Fruit fly (Drosophila melanogaster): ENCODE measurements around the gene MnM.

Gene MnM

dm6 chr3L:3197464-3197863, 19.1 kb upstream of the MnM start, which contains the start of gene CG14966 (continued):
- peak; percentile 9 for TF ChIP-seq jumu (GFP tag; optimal IDR thresholded peaks at IDR 0.05)
- peak; percentile 43 for TF ChIP-seq luna (GFP tag; optimal IDR thresholded peaks at IDR 0.05)
- peak; percentile 85 for TF ChIP-seq hbn (GFP tag; IDR thresholded peaks at IDR 0.05; ENCODE audit: partially characterized antibody)
- peak; percentile 2 for TF ChIP-seq CG7987 (GFP tag; optimal IDR thresholded peaks at IDR 0.05)
- TF ChIP-seq Deaf1 (tag; optimal IDR thresholded peaks at IDR 0.05): peak; percentile 0
- no peak for TF ChIP-seq CG8359 (GFP tag; optimal IDR thresholded peaks at IDR 0.05; ENCODE audit: borderline replicate concordance)
- 0 out of 2 replicates have a peak, but pooled peaks have one; percentile 16 for TF ChIP-seq CG14441 (GFP tag; IDR thresholded peaks at IDR 0.05)
- TF ChIP-seq CG13894 (tag; optimal IDR thresholded peaks at IDR 0.05): peak; percentile 58
- TF ChIP-seq CG33213 (GFP tag; optimal IDR thresholded peaks at IDR 0.05): peak; percentile 30
- TF ChIP-seq MESR4 (GFP tag; optimal IDR thresholded peaks at IDR 0.05): peak; percentile 62
- peak; percentile 84 to 98 for TF ChIP-seq crp (GFP tag; optimal IDR thresholded peaks at IDR 0.05)
- TF ChIP-seq CG17328 (GFP tag; IDR thresholded peaks at IDR 0.05): no peak
- TF ChIP-seq CG12155 (GFP tag; optimal IDR thresholded peaks at IDR 0.05): peak; percentile 32
- no peak for TF ChIP-seq dimm (GFP tag; IDR thresholded peaks at IDR 0.05)
- no peak for TF ChIP-seq da (GFP tag; optimal IDR thresholded peaks at IDR 0.05)
- TF ChIP-seq lilli (GFP tag; optimal IDR thresholded peaks at IDR 0.05): peak; percentile 56
- TF ChIP-seq Xbp1 (GFP tag; optimal IDR thresholded peaks at IDR 0.05): peak; percentile 52
- peak; percentile 89 for TF ChIP-seq CG10431 (GFP tag; optimal IDR thresholded peaks at IDR 0.05)
- TF ChIP-seq fu2 (GFP tag; optimal IDR thresholded peaks at IDR 0.05): peak; percentile 33
- no peak for TF ChIP-seq Poxn (GFP tag; IDR thresholded peaks at IDR 0.05)
- 0 out of 2 replicates have a peak, but pooled peaks have one; percentile 6 for TF ChIP-seq H2.0 (GFP tag; IDR thresholded peaks at IDR 0.05)
- no peak for TF ChIP-seq CG4730 (GFP tag; IDR thresholded peaks at IDR 0.05)
- no peak for TF ChIP-seq otp (GFP tag; IDR thresholded peaks at IDR 0.05)
- TF ChIP-seq CG13424 (tag; optimal IDR thresholded peaks at IDR 0.05): peak; percentile 31
- TF ChIP-seq CG11504 (tag; optimal IDR thresholded peaks at IDR 0.05): peak; percentile 32
- TF ChIP-seq CG13287 (GFP tag; IDR thresholded peaks at IDR 0.05; ENCODE audit: partially characterized antibody): peak; percentile 96
- TF ChIP-seq disco-r (GFP tag; optimal IDR thresholded peaks at IDR 0.05): no peak
- TF ChIP-seq p53 (GFP tag; optimal IDR thresholded peaks at IDR 0.05): peak; percentile 11
- TF ChIP-seq CG43689 (GFP tag; IDR thresholded peaks at IDR 0.05): no peak
- TF ChIP-seq gce (GFP tag; IDR thresholded peaks at IDR 0.05): no peak
- 0 out of 3 replicates have a peak, but pooled peaks have one; percentile 24 for TF ChIP-seq CG17361 (GFP tag; IDR thresholded peaks at IDR 0.05)
- TF ChIP-seq Side (GFP tag; optimal IDR thresholded peaks at IDR 0.05): peak; percentile 25
- no peak for TF ChIP-seq salm (tag; optimal IDR thresholded peaks at IDR 0.05)
- peak; percentile 44 for TF ChIP-seq HmgD (GFP tag; optimal IDR thresholded peaks at IDR 0.05)
- TF ChIP-seq CHES-1-like (GFP tag; optimal IDR thresholded peaks at IDR 0.05): peak; percentile 70
- peak; percentile 0 for TF ChIP-seq Camta (GFP tag; optimal IDR thresholded peaks at IDR 0.05)
- TF ChIP-seq sim (GFP tag; IDR thresholded peaks at IDR 0.05): no peak
- TF ChIP-seq amos (GFP tag; IDR thresholded peaks at IDR 0.05; ENCODE audit: partially characterized antibody): peak; percentile 94
- TF ChIP-seq chm (GFP tag; IDR thresholded peaks at IDR 0.05): peak; percentile 30; the same call in 1 of the 2 replicates
- TF ChIP-seq Mes4 (GFP tag; optimal IDR thresholded peaks at IDR 0.05): no peak
- TF ChIP-seq CG34422 (GFP tag; IDR thresholded peaks at IDR 0.05): peak; percentile 87; the same call in 2 of the 3 replicates
- no peak for TF ChIP-seq eyg (GFP tag; optimal IDR thresholded peaks at IDR 0.05)
- 0 out of 2 replicates have a peak, but pooled peaks have one; percentile 28 for TF ChIP-seq Ada2b (GFP tag; IDR thresholded peaks at IDR 0.05)
- TF ChIP-seq Drgx (GFP tag; IDR thresholded peaks at IDR 0.05): no peak
- TF ChIP-seq Mad (GFP tag; optimal IDR thresholded peaks at IDR 0.05): peak; percentile 47
- TF ChIP-seq CG12769 (tag; optimal IDR thresholded peaks at IDR 0.05): peak; percentile 44
- peak; percentile 15 for TF ChIP-seq Hsf (GFP tag; optimal IDR thresholded peaks at IDR 0.05)
- peak; percentile 11 for TF ChIP-seq pfk (GFP tag; optimal IDR thresholded peaks at IDR 0.05)
- peak; percentile 87 for TF ChIP-seq Opbp (GFP tag; IDR thresholded peaks at IDR 0.05; ENCODE audit: partially characterized antibody)
- peak; percentile 43 for TF ChIP-seq CG2116 (GFP tag; optimal IDR thresholded peaks at IDR 0.05)
- peak; percentile 72 for TF ChIP-seq CTCF (GFP tag; optimal IDR thresholded peaks at IDR 0.05)
- peak; percentile 35 for TF ChIP-seq phol (tag; optimal IDR thresholded peaks at IDR 0.05)
